Fruit fly (Drosophila melanogaster) whole organism, embryonic: ENCODE data around the gene CG14302.

Source experiments
- B-H1 ChIP-seq: fragments of 200-800 bp; sonication (Bioruptor generic); IDR thresholded peaks from 3 replicates; pipeline ENCODE4 v1.3.6; 2022; ENCODE audit warnings: missing biosample characterization, missing genetic modification characterization
- BEAF-32 ChIP-seq: fragments of 200-800 bp; sonication (Bioruptor generic); optimal IDR thresholded peaks from 3 replicates; lab custom pipeline; 2017; ENCODE audit warnings: missing biosample characterization, missing genetic modification characterization, mild to moderate bottlenecking, moderate library complexity, missing genetic modification reagents
- CG13287 ChIP-seq: fragments of 200-800 bp; sonication (Bioruptor generic); IDR thresholded peaks from 2 replicates; pipeline ENCODE4 v1.3.6; 2022; ENCODE audit warnings: missing biosample characterization, missing genetic modification characterization; ENCODE audit not compliant: partially characterized antibody
- CG13296 ChIP-seq: fragments of 200-800 bp; sonication (Bioruptor generic); optimal IDR thresholded peaks from 3 replicates; lab custom pipeline; 2018; ENCODE audit warnings: missing biosample characterization, mild to moderate bottlenecking, missing genetic modification characterization
- CG1603 ChIP-seq: fragments of 200-800 bp; sonication (Bioruptor generic); optimal IDR thresholded peaks from 2 replicates; lab custom pipeline; 2019; ENCODE audit warnings: missing biosample characterization, mild to moderate bottlenecking, missing genetic modification characterization, moderate library complexity
- CG2120 ChIP-seq: fragments of 200-800 bp; sonication (Bioruptor generic); optimal IDR thresholded peaks from 3 replicates; lab custom pipeline; 2016; ENCODE audit warnings: missing biosample characterization, missing genetic modification characterization
- CG3995 ChIP-seq: fragments of 200-800 bp; sonication (Bioruptor generic); optimal IDR thresholded peaks from 3 replicates; lab custom pipeline; 2016; ENCODE audit warnings: missing biosample characterization, missing genetic modification characterization
- CG8924 ChIP-seq: fragments of 200-800 bp; optimal IDR thresholded peaks from 3 replicates; lab custom pipeline; 2019; ENCODE audit warnings: missing biosample characterization, mild to moderate bottlenecking, missing genetic modification characterization, moderate library complexity
- CG9215 ChIP-seq: fragments of 200-800 bp; sonication (Bioruptor generic); IDR thresholded peaks from 2 replicates; pipeline ENCODE4 v1.3.6; 2022; ENCODE audit warnings: missing biosample characterization, missing genetic modification characterization
- ERR ChIP-seq: fragments of 200-800 bp; sonication (Bioruptor generic); optimal IDR thresholded peaks from 2 replicates; lab custom pipeline; 2016; ENCODE audit warnings: missing biosample characterization, missing genetic modification characterization
- HLH3B ChIP-seq: fragments of 200-800 bp; sonication (Bioruptor generic); IDR thresholded peaks from 2 replicates; pipeline ENCODE4 v1.3.6; 2022; ENCODE audit warnings: missing biosample characterization, missing genetic modification characterization
- HmgD ChIP-seq: fragments of 200-800 bp; sonication (Bioruptor generic); optimal IDR thresholded peaks from 3 replicates; lab custom pipeline; 2016; ENCODE audit warnings: missing biosample characterization, missing genetic modification characterization
- Hr51 ChIP-seq, 2 experiments: fragments of 200-800 bp; sonication (Bioruptor generic); optimal IDR thresholded peaks; 2 replicates in 1 of 2; 3 replicates in 1 of 2; lab custom pipeline; 2016 to 2018; ENCODE audit warnings: missing biosample characterization in 2 of 2, missing genetic modification characterization in 2 of 2, mild to moderate bottlenecking in 1 of 2, moderate library complexity in 1 of 2
- Mrtf ChIP-seq: fragments of 200-800 bp; sonication (Bioruptor generic); IDR thresholded peaks from 3 replicates; pipeline ENCODE4 v1.3.6; 2022; ENCODE audit warnings: missing biosample characterization, missing genetic modification characterization
- Nf-YC ChIP-seq: fragments of 200-800 bp; optimal IDR thresholded peaks from 3 replicates; lab custom pipeline; 2019; ENCODE audit warnings: missing biosample characterization, mild to moderate bottlenecking, missing genetic modification characterization, moderate library complexity
- bbx ChIP-seq: fragments of 200-800 bp; sonication (Bioruptor generic); IDR thresholded peaks from 2 replicates; pipeline ENCODE4 v1.3.6; 2022; ENCODE audit warnings: missing biosample characterization, missing genetic modification characterization; ENCODE audit not compliant: partially characterized antibody
- cas ChIP-seq: fragments of 200-800 bp; sonication (Bioruptor generic); IDR thresholded peaks from 2 replicates; pipeline ENCODE4 v1.3.6; 2022; ENCODE audit warnings: missing biosample characterization, missing genetic modification characterization
- chif ChIP-seq, 2 experiments: fragments of 200-800 bp; sonication (Bioruptor generic); optimal IDR thresholded peaks; 3 replicates each; lab custom pipeline; 2016; ENCODE audit warnings: missing biosample characterization in 2 of 2, missing genetic modification characterization in 2 of 2
- crp ChIP-seq, 2 experiments: fragments of 200-800 bp; sonication (Bioruptor generic); optimal IDR thresholded peaks; 2 replicates in 1 of 2; 3 replicates in 1 of 2; lab custom pipeline; 2017; ENCODE audit warnings: missing biosample characterization in 2 of 2, missing genetic modification characterization in 2 of 2, mild to moderate bottlenecking in 1 of 2, moderate library complexity in 1 of 2
- dmrt11E ChIP-seq: fragments of 200-800 bp; sonication (Bioruptor generic); optimal IDR thresholded peaks from 3 replicates; lab custom pipeline; 2018; ENCODE audit warnings: missing biosample characterization, mild to moderate bottlenecking, missing genetic modification characterization, moderate library complexity
- ewg ChIP-seq: fragments of 200-800 bp; sonication (Bioruptor generic); optimal IDR thresholded peaks from 3 replicates; lab custom pipeline; 2017; ENCODE audit warnings: mild to moderate bottlenecking, missing biosample characterization, missing genetic modification reagents, missing genetic modification characterization
- ind ChIP-seq: fragments of 200-800 bp; sonication (Bioruptor generic); optimal IDR thresholded peaks from 3 replicates; lab custom pipeline; 2016; ENCODE audit warnings: missing biosample characterization, missing genetic modification characterization
- lilli ChIP-seq: fragments of 200-800 bp; sonication (Bioruptor generic); optimal IDR thresholded peaks from 3 replicates; lab custom pipeline; 2016; ENCODE audit warnings: missing biosample characterization, missing genetic modification characterization
- mam ChIP-seq: fragments of 200-800 bp; sonication (Bioruptor generic); optimal IDR thresholded peaks from 3 replicates; lab custom pipeline; 2016; ENCODE audit warnings: missing biosample characterization, missing genetic modification characterization
- pum ChIP-seq: fragments of 200-800 bp; sonication (Bioruptor generic); optimal IDR thresholded peaks from 2 replicates; lab custom pipeline; 2016; ENCODE audit warnings: missing biosample characterization, missing genetic modification characterization
- rib ChIP-seq: fragments of 200-800 bp; sonication (Bioruptor generic); IDR thresholded peaks from 2 replicates; pipeline ENCODE4 v1.3.6; 2022; ENCODE audit warnings: missing biosample characterization, missing genetic modification characterization
- row ChIP-seq: fragments of 200-800 bp; sonication (Bioruptor generic); IDR thresholded peaks from 3 replicates; pipeline ENCODE4 v1.3.6; 2022; ENCODE audit warnings: missing biosample characterization, missing genetic modification characterization
- wor ChIP-seq: fragments of 200-800 bp; sonication (Bioruptor generic); IDR thresholded peaks from 2 replicates; pipeline ENCODE4 v1.3.6; 2022; ENCODE audit warnings: missing biosample characterization, missing genetic modification characterization
- zen2 ChIP-seq: fragments of 200-800 bp; sonication (Bioruptor generic); IDR thresholded peaks from 3 replicates; pipeline ENCODE4 v1.3.6; 2022; ENCODE audit warnings: missing biosample characterization, missing genetic modification characterization; ENCODE audit not compliant: partially characterized antibody

The CG14302 gene

DNA sequence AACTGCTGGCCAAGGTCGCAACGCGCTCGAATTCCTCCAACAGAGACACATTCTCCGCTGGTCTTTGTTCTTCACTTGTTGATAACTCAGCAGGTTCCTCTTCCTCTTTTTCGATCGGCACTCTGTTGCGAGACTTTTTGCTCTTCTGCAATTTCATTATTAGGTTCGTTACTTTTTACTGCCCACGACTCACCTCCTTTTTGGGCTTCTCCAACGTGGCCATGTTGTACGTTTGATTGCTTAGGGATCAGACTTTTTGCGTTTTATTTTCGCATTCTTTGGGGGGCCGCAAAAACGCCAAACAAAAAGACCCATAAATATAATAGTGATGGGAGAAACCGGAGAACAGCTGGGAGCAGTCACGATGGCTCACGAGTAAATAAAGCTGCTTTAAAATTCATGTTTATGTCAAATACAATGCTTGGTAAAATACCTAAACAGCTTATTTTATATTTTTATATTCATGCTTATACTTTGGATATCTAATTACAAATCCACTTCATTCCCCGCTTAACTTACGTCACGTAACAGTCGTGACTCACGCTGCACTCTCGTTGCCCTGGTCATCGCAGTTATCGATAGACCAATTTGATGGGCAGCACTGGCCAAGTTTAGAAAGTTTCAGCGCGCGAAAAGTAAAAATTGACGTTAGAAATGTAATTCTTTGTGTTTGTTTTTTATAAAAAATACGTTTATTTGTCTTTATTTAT, 26.2 kb downstream of the CG14302 start, which contains the start of gene Epg5 (continued):
- TF ChIP-seq BEAF-32 (GFP tag; lab: Kevin White, UChicago) (peak; percentile 98), CG8924 (no peak), Nf-YC (tag; lab: Kevin White, UChicago) (no peak), wor (GFP tag; lab: Robert Waterston, UW) (peak; percentile 45; the same call in 1 of the 2 replicates), CG1603 (no peak), CG3995 (GFP tag; lab: Kevin White, UChicago) (peak; percentile 80), lilli (GFP tag; lab: Kevin White, UChicago) (peak; percentile 89), HmgD (GFP tag; lab: Kevin White, UChicago) (peak; percentile 48), crp (GFP tag; optimal IDR thresholded peaks at IDR 0.05; lab: Kevin White, UChicago) (peak; percentile 12 to 85), CG2120 (peak; percentile 90), HLH3B (peak; percentile 39; the same call in 1 of the 2 replicates), CG9215 (GFP tag; lab: Robert Waterston, UW) (peak; percentile 77), zen2 (GFP tag; lab: Robert Waterston, UW) (peak; percentile 95), bbx (GFP tag; lab: Robert Waterston, UW) (peak; percentile 91), chif (GFP tag; optimal IDR thresholded peaks at IDR 0.05; lab: Kevin White, UChicago) (peak; percentile 34 to 65), pum (GFP tag; lab: Kevin White, UChicago) (peak; percentile 67), B-H1 (GFP tag; lab: Robert Waterston, UW) (peak; percentile 31; the same call in 1 of the 3 replicates), CG13296 (GFP tag; lab: Kevin White, UChicago) (no peak), rib (peak; percentile 68; the same call in 1 of the 2 replicates), row (peak; percentile 97), dmrt11E (tag; lab: Kevin White, UChicago) (peak; percentile 50), cas (GFP tag; lab: Robert Waterston, UW) (no peak), Hr51 (GFP tag; optimal IDR thresholded peaks at IDR 0.05; lab: Kevin White, UChicago) (peak in 1 of 2 experiments; percentile 79), ewg (GFP tag; lab: Kevin White, UChicago) (peak; percentile 27), Mrtf (GFP tag; lab: Robert Waterston, UW) (peak; percentile 59; the same call in 2 of the 3 replicates), mam (GFP tag; lab: Kevin White, UChicago) (peak; percentile 81), ERR (peak; percentile 20), CG13287 (GFP tag; lab: Robert Waterston, UW) (peak; percentile 99), ind (peak; percentile 73)
- TF ChIP-seq, all 482 proteins: peak for 259
